Fruit fly (Drosophila melanogaster): ENCODE measurements around the gene CG44869.
A peak's percentile ranks its signal among the peaks of the same experiment; 100 is the strongest.

Gene CG44869

DNA sequence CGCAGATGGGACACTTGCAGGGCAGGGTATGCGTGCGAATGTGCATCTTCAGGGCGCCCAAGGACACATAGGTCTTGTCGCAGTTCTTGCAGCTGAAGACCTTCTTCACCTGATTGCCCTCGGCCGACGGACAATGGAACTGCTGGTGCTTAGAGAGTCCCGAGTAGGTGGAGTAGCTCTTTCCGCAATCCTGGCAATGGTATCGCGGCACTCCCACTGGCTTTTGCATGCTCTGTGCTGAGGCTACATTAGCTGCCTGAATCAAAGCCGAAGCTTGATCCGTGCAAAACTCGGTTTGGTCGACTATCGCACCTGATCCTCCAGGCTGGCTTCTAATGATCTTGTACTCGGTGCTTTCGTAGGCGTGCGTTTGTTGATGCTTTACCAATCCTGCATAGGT, 6.0 kb upstream of the CG44869 start:
- TF ChIP-seq CTCF (optimal IDR thresholded peaks at IDR 0.05) (no peak), CG8478 (optimal IDR thresholded peaks at IDR 0.05) (no peak)

DNA sequence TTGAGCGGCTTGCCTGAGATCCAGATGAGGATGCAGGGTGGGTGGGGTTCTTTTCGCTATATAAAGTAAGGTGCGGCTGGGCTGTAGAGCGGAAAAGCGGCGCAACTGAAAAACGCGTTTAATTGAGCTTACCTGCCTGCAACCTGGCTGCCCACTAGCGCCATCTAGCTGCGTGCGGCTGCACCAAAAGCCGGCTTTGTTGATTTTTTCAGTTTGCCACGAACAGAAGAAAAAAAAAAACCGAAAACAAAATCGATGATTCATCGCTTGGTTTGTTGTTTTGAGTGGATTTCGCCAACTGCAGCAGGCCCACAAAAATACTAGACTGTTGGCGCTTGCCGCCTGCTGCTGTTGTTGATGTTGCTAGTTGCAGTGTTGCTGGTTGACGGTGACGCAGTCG, 4.3 kb upstream of the CG44869 start:
- TF ChIP-seq CTCF (optimal IDR thresholded peaks at IDR 0.05) (peak; percentile 83 to 85), CG8478 (optimal IDR thresholded peaks at IDR 0.05) (no peak)

DNA sequence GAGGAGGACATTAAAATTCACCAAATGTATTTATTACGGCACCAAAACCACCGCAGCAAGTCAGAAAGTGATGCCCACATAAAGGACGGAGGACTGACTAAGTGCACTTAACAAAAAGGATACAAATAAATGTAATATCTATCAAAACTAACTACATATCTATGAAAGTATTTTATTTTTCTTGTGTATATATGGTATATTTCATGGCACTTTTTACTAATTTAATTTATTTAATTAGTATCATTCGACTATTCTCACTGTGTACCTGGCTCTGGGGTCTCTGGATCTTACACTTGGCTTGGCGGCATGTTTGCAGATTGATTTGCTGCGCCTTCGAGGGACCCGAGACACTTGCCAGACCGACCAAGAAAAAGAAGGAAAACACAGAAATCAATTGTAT, 4.1 kb downstream of the CG44869 start:
- TF ChIP-seq CG8478 (optimal IDR thresholded peaks at IDR 0.05) (no peak), CTCF (optimal IDR thresholded peaks at IDR 0.05) (no peak)

DNA sequence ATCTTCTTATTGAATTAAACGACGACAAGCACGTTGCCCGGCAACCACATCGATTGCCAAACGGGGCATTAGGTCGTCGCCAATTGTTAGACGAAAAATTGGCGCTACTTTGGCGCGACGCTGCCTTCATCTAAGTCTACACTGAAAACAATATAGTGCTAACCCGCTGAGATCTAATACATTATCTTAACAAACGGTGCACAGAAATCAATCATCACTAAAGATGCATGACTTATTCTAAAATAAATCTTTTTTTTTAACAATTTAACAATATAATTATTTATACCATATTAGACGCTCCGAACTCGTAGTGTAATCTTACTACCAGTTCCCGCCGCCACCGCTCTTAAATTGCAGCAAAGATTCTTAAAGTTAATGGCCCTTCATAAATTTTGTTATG, 6.3 kb downstream of the CG44869 start:
- TF ChIP-seq CG8478 (optimal IDR thresholded peaks at IDR 0.05) (no peak), CTCF (optimal IDR thresholded peaks at IDR 0.05) (no peak)

DNA sequence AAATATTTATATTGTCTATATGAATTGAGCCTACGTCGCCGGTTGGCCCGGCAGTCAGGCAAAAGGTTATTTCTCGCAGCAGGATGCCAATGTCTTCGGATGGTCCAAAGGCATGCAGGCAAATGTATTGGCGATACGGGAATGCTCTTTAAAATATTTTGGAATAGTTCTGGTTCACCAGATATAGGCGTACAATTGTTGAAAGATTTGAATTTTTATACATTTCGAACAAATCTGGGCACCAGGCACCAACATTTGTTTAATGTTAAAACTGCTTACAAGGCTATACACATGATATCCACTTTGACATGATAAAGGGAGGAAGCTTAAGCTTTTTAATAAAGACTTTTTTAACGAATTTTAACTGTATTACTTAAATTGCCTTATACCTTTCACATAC, 7.9 kb downstream of the CG44869 start:
- TF ChIP-seq CTCF (optimal IDR thresholded peaks at IDR 0.05) = no peak
- TF ChIP-seq CG8478 (optimal IDR thresholded peaks at IDR 0.05) = no peak

DNA sequence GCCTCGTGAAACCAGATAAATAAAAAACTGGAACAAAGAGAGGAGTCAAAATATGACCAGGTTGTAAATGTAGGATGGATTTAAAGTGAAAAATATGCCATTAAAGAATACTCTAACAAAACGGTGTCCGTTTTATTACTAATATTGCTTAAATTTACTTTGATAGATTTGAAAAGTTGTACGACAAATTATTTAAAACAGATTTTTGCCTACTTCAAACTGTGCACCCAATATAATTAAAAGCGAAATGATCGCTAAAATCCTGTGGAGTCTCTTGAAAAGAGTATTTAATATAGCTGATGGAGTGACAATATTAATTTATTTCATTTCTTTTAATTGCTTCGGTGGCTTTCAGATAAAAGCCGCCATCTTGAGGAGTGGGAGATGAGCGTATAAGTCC, 9.1 kb downstream of the CG44869 start:
- TF ChIP-seq CG8478 (optimal IDR thresholded peaks at IDR 0.05) (no peak), CTCF (optimal IDR thresholded peaks at IDR 0.05) (no peak)

DNA sequence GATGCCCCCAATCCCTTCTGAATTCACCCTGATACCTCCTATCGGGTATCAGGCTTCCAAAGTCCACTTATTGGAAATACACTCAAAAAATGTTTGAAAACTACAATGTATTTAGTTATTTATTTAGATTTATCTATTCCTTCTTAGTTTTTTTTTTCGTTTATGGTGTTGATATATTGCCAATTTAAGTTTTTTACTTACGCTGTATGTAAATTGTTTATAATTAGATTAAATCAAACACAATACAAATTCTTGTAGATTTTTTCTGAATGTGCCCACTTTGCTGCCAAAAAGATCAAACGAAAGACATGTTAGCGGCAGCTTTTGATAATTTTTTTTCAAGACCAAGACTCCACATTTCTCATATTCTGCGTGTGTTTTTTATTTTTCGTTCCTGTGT, 10.6 kb downstream of the CG44869 start:
- TF ChIP-seq CG8478 (optimal IDR thresholded peaks at IDR 0.05) = no peak
- TF ChIP-seq CTCF (optimal IDR thresholded peaks at IDR 0.05) = no peak

DNA sequence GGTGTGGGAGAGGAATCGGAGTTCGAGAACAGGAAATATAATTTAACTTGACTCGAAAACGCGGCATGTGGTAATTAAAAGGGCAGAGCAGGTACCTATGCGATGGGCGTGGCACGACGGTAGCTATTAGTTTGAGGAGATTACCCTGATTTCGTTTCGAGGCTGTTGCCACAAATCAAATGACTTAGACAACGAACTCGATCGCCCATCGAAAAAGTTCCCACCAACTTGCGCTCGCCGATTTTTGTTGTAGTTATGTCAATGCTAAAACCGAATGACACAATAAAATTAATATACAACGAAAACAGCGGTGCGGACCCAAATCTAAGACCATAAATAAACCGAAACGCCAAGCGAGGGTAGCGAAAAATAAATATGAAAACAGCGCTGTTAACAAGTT, 11.1 kb downstream of the CG44869 start:
- TF ChIP-seq CTCF (optimal IDR thresholded peaks at IDR 0.05) = no peak
- no peak for TF ChIP-seq CG8478 (optimal IDR thresholded peaks at IDR 0.05)

DNA sequence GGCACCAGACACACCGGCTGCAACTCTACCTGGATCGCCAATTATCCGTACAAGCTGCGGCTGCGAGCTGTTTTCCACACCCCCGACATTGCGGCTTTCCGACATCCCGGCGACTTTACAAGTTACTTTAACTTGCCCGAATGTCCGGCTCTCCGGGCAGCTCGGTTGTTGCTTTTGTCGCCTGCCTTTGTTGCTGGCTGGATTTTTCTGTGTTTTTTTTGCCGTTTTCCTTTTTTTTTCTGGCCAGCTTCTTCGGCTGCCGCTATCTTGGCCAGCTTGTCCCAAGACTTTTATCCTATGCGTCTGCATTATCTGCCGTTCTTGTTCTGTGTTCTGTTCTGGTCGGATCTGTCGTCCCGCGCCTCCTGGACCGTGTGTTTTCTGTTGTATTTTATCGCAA, 12.2 kb downstream of the CG44869 start:
- no peak for TF ChIP-seq CG8478 (optimal IDR thresholded peaks at IDR 0.05)

DNA sequence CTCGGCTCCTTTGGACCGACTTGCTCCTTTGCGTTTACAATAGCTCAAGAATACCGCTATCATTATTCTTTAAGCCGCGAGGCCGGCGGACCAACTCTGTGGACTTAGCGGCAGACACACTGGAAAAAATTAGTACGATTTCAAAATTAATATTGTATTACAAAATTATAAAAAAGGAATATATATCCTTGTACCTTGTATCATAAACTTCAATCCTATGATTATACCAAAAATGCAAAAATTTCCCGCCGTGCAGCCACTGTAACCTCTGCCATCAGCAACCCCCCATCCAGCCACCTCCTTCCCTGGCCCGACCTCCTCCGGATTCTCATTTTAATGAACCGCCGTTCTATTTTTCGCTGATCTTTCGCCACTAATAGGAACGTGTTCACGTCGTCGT, 13.6 kb downstream of the CG44869 start:
- no peak for TF ChIP-seq CTCF (optimal IDR thresholded peaks at IDR 0.05)
- no peak for TF ChIP-seq CG8478 (optimal IDR thresholded peaks at IDR 0.05)

DNA sequence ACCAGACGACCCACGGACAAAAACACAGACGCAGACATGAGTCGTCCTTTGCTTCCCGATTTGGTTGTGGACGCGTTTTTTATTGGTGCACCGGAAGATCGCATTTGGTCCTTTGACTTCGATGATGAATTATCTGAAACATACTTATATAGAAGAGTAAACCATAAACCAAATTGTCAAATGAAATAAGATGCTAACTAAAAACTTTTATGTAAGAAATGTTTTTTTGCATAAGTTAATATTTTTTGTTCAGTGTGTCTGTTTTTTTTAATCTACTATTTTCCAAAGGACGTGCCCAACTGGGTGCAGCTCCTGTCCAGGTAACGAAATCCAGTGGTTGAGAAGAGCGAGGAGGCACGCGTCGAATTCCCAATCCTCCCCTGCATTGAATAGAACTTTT, 16.3 kb downstream of the CG44869 start:
- TF ChIP-seq CG8478 (optimal IDR thresholded peaks at IDR 0.05) (no peak), CTCF (optimal IDR thresholded peaks at IDR 0.05) (no peak)

DNA sequence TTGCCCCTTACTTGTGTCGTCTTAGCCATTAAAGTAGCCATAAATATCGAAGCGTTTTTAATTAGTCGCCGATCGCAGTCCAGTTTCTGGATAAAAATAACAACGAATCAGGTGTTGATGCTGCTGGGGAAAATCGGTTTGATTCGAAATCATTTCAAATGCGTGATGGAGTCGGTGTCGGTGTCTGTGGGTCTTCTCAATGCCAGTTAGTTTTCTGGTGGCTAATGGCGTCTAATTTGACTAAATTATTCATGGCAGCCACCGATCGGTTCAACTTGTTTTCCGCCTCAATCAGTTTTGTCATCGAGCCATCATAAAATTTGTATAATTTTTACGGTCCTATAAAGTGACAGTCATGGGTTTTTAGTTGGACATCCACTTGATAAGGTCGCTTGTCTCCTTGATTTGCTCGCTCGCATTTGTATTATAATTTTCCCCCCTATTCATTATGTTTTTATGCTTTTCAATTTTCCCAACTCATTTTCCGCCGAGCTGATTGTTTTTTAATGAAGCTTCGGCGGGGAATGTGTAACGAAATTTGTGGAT, 17.8 kb downstream of the CG44869 start:
- TF ChIP-seq CG8478 (optimal IDR thresholded peaks at IDR 0.05) = no peak
- no peak for TF ChIP-seq CTCF (optimal IDR thresholded peaks at IDR 0.05)

DNA sequence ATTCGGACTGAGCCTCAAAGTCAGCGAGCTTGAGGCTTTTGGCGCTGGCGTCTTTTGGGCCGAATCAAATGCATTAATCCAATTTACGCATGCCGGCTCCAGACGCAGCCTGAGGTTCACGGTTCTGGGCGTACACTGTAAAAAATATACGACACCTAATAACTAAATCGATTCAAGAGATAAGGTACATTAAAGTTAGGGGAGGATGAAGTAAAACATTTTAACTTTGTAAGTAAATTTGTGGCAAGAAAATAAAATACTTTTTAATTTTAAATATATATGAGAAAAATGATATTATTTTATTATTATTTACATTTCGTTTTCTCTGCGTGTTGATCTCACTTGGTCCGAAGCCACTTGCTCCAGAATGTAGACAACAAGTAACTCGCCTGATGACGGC, 21.4 kb downstream of the CG44869 start:
- TF ChIP-seq CG8478 (optimal IDR thresholded peaks at IDR 0.05) (no peak), CTCF (optimal IDR thresholded peaks at IDR 0.05) (no peak)

DNA sequence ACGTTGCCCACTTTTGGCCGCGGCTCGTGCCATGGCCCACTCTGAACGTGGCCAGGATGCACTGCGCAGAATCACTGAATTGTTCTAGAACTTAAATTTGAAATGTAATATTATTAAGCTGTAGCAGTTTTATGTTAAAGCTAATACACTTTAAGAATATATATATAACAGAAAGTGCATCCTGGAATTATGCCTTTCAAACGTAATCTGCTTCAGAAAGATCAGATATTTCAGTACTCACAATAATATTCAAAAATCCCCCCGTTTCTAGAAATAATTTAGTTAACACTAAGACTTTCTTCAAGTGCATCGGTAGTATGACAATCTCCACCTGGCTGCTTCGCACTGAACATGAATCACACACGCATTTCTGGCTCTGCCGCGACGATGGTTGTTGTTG, 25.8 kb downstream of the CG44869 start:
- TF ChIP-seq CTCF (optimal IDR thresholded peaks at IDR 0.05) = no peak
- TF ChIP-seq CG8478 (optimal IDR thresholded peaks at IDR 0.05) = no peak

DNA sequence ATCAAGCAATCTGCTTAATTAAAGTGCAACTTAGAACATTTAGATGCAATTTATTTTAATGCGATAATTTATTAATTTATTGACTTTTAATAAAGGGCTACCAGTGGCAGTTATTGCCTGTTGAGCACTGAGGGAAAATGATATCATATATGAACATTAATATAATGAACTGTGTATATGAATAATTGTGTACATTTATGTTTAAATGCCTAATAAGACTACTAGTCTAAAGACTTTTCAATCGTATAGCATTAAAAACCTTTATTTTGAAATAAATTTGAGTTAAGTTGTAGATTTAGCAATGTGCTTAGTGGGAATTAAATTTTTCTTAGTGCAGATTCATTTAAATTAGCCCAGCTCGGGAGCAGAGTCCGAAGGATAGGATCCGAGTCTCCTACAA, 27.7 kb downstream of the CG44869 start:
- TF ChIP-seq CG8478 (optimal IDR thresholded peaks at IDR 0.05) (no peak), CTCF (optimal IDR thresholded peaks at IDR 0.05) (no peak)

DNA sequence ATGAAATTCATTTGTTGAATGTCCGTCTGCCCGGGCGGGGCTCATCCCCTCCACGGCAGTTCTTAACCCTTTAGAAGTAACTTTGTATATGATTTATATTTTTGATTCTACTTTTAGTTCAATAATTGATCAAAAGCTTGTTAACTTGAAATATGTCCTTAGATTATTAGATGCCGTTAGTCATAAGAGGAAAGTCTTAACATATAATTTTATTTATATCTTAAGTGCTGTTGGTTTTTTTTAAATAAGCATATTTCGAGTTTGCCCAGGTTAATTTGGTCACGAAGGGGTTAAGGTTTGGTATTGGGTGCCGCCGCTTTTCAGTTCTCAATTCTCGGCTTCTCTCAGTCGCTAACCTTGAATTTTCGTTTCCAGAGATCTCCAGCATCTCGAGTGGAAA, 29.2 kb downstream of the CG44869 start:
- TF ChIP-seq CG8478 (optimal IDR thresholded peaks at IDR 0.05) (no peak), CTCF (optimal IDR thresholded peaks at IDR 0.05) (no peak)

DNA sequence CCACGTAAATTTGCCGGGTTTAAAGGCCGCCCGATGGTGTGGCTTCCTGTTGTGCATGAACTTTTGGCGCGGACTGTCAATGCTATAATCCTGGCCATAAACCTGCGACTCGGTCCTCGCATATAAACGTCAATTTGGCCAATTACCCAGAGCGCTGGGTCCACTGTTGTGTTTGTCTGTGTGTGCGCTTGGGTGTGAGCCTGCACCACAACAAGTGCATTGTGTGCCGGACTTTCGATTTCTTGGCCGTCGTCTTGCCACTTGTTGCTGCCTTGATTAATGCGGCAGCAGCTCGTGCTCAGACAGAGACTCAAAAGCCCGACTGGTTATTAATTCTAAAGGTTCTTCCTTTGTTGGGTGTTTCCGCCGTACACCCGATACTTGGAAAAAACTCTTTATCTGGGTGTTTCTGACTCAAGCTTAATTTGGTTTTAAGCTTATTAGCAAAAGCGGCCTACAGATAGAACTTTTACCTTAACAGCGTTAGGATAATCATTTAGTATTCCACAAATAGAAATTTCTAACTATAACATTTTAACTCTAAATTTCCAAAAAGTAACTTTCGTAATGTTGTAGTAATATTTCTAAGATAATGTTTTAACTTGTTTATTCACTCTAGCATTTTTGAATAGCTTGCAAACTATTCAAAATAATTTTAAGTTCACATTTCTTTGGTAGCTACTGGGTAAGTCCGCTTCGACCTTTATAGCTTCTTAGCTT, 30.1 kb downstream of the CG44869 start:
- TF ChIP-seq CTCF (optimal IDR thresholded peaks at IDR 0.05) (no peak), CG8478 (optimal IDR thresholded peaks at IDR 0.05) (no peak)

Data from S2 (cell line).